Worm (Caenorhabditis elegans) whole organism, mixed stage, embryonic: ENCODE data around the gene F44E2.4.

Source experiments
- M03D4.4 ChIP-seq: sonication (generic microtip); optimal IDR thresholded peaks from 2 replicates; lab custom pipeline; 2017; ENCODE audit warnings: mild to moderate bottlenecking, missing genetic modification characterization, missing compliant biosample characterization
- ces-1 ChIP-seq: fragments of 150-350 bp; optimal IDR thresholded peaks from 2 replicates; lab custom pipeline; 2014; ENCODE audit warnings: missing biosample characterization, missing genetic modification reagents, missing genetic modification characterization
- elt-3 ChIP-seq: fragments of 150-350 bp; optimal IDR thresholded peaks from 2 replicates; lab custom pipeline; 2014; ENCODE audit warnings: missing biosample characterization, missing genetic modification characterization
- lin-13 ChIP-seq: fragments of 150-350 bp; optimal IDR thresholded peaks from 2 replicates; lab custom pipeline; 2014; ENCODE audit warnings: missing biosample characterization, missing genetic modification characterization
- lin-32 ChIP-seq: fragments of 200-800 bp; sonication (Bioruptor generic); optimal IDR thresholded peaks from 2 replicates; lab custom pipeline; 2018; ENCODE audit warnings: mild to moderate bottlenecking, missing genetic modification characterization, missing compliant biosample characterization
- lsy-2 ChIP-seq: fragments of 150-350 bp; optimal IDR thresholded peaks from 2 replicates; lab custom pipeline; 2014; ENCODE audit warnings: missing biosample characterization, missing genetic modification characterization
- mab-5 ChIP-seq: fragments of 150-350 bp; optimal IDR thresholded peaks from 2 replicates; lab custom pipeline; 2014; ENCODE audit warnings: missing biosample characterization, missing genetic modification characterization
- mep-1 ChIP-seq: fragments of 150-350 bp; optimal IDR thresholded peaks from 2 replicates; lab custom pipeline; 2017; ENCODE audit warnings: missing biosample characterization, missing genetic modification reagents, missing genetic modification characterization, inconsistent platforms
- nhr-28 ChIP-seq: fragments of 150-350 bp; optimal IDR thresholded peaks from 2 replicates; lab custom pipeline; 2014; ENCODE audit warnings: missing biosample characterization, missing genetic modification characterization
- nhr-76 ChIP-seq: sonication (generic microtip); optimal IDR thresholded peaks from 2 replicates; lab custom pipeline; 2017; ENCODE audit warnings: missing biosample characterization, missing genetic modification characterization
- sem-2 ChIP-seq: fragments of 200-800 bp; sonication (Bioruptor generic); optimal IDR thresholded peaks from 2 replicates; lab custom pipeline; 2018; ENCODE audit warnings: mild to moderate bottlenecking, missing genetic modification characterization, missing compliant biosample characterization
- snpc-4 ChIP-seq: fragments of 150-350 bp; optimal IDR thresholded peaks from 2 replicates; lab custom pipeline; 2014; ENCODE audit warnings: missing biosample characterization, missing genetic modification characterization
- unc-120 ChIP-seq: sonication (generic microtip); optimal IDR thresholded peaks from 2 replicates; lab custom pipeline; 2017; ENCODE audit warnings: missing genetic modification characterization, missing compliant biosample characterization; ENCODE audit not compliant: poor library complexity, severe bottlenecking

DNA sequence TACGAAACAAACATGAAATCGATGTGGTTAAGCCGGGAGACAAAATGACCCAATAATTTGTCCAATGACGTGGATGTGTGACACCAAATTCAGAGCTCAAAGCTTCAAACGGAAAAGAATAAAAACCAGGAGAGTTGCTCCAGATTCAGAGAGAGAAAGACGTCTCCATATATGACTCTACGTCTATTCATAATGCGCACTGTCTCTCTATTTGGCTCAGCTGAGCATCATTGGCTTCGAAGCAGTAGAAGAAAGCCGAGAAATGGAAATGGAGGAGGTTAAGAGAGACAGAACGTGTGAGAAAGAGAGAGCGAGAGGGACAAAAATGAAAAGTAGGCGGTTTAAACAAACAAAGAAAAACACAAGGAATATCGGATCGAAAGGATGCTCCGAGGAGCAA lies 48.1 kb upstream of the F44E2.4 start:
- TF ChIP-seq sem-2 (GFP tag; lab: Kevin White, UChicago) (no peak), lin-13 (tag; lab: Kevin White, UChicago) (no peak), nhr-28 (tag; lab: Kevin White, UChicago) (no peak), ces-1 (GFP tag; lab: Kevin White, UChicago) (peak; percentile 45), nhr-76 (tag; lab: Kevin White, UChicago) (no peak), lin-32 (no peak), snpc-4 (tag; lab: Kevin White, UChicago) (no peak), mab-5 (tag; lab: Kevin White, UChicago) (no peak), lsy-2 (tag; lab: Kevin White, UChicago) (no peak), unc-120 (tag; lab: Kevin White, UChicago) (no peak), elt-3 (tag; lab: Kevin White, UChicago) (no peak), mep-1 (tag; lab: Kevin White, UChicago) (no peak), M03D4.4 (tag; lab: Kevin White, UChicago) (no peak)
